Fruit fly (Drosophila melanogaster): ENCODE measurements around the gene CG10947.
A peak's percentile ranks its signal among the peaks of the same experiment; 100 is the strongest.

DNA sequence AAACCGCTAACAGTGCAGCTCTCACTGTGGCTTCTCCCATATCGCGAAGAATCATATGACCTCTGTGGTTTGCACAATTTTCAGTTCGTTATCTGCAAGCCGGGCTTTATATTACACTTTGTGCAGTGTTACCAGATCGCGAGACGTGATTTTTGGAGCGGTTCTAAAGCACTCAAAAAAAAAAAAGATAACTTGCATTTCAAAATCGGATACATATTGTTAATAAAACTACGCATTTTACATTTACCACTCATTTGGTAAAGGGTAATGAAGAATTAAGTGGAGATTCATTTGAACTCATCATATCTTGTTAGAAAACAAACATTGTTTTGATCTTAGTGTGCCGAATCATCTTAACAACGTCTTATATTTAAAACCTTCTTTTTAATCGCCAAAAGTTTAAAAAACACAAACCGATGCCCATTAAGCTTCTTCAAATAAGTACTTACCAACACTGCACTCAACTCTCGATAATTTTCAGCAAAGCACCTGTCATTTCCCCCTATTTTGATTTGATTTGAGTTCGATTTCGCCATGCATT, 48.8 kb upstream of the CG10947 start, which contains the start of gene CG2493:
- TF ChIP-seq h (GFP tag; optimal IDR thresholded peaks at IDR 0.05) (peak; percentile 41), CG9705 (GFP tag; optimal IDR thresholded peaks at IDR 0.05) (peak; percentile 43), dmrt93B (GFP tag; optimal IDR thresholded peaks at IDR 0.05) (peak; percentile 39), jim (GFP tag; optimal IDR thresholded peaks at IDR 0.05) (no peak), CrebA (GFP tag; optimal IDR thresholded peaks at IDR 0.05; ENCODE audit: borderline replicate concordance) (no peak), usp (GFP tag; optimal IDR thresholded peaks at IDR 0.05) (no peak)
